Worm (Caenorhabditis elegans) whole organism, mixed stage, embryonic: ENCODE data around the gene T28A11.20.

Source experiments
- ces-1 ChIP-seq: fragments of 150-350 bp; optimal IDR thresholded peaks from 2 replicates; lab custom pipeline; 2014; ENCODE audit warnings: missing biosample characterization, missing genetic modification reagents, missing genetic modification characterization
- elt-1 ChIP-seq: sonication (generic microtip); optimal IDR thresholded peaks from 2 replicates; lab custom pipeline; 2017; ENCODE audit warnings: missing genetic modification characterization, mild to moderate bottlenecking, missing compliant biosample characterization, antibody characterized with exemption, moderate library complexity, borderline replicate concordance; ENCODE audit not compliant: insufficient read depth
- lin-13 ChIP-seq: fragments of 150-350 bp; optimal IDR thresholded peaks from 2 replicates; lab custom pipeline; 2014; ENCODE audit warnings: missing biosample characterization, missing genetic modification characterization
- mep-1 ChIP-seq: fragments of 150-350 bp; optimal IDR thresholded peaks from 2 replicates; lab custom pipeline; 2017; ENCODE audit warnings: missing biosample characterization, missing genetic modification reagents, missing genetic modification characterization, inconsistent platforms
- nhr-12 ChIP-seq: fragments of 150-350 bp; optimal IDR thresholded peaks from 2 replicates; lab custom pipeline; 2014; ENCODE audit warnings: missing biosample characterization, missing genetic modification characterization
- nhr-237 ChIP-seq: fragments of 150-350 bp; optimal IDR thresholded peaks from 2 replicates; lab custom pipeline; 2014; ENCODE audit warnings: missing biosample characterization, missing genetic modification characterization
- nhr-28 ChIP-seq: fragments of 150-350 bp; optimal IDR thresholded peaks from 2 replicates; lab custom pipeline; 2014; ENCODE audit warnings: missing biosample characterization, missing genetic modification characterization
- snpc-4 ChIP-seq: fragments of 150-350 bp; optimal IDR thresholded peaks from 2 replicates; lab custom pipeline; 2014; ENCODE audit warnings: missing biosample characterization, missing genetic modification characterization
- unc-62 ChIP-seq: fragments of 150-350 bp; optimal IDR thresholded peaks from 2 replicates; lab custom pipeline; 2014; ENCODE audit warnings: missing biosample characterization, missing genetic modification reagents, missing genetic modification characterization
- zip-8 ChIP-seq: fragments of 150-350 bp; optimal IDR thresholded peaks from 2 replicates; lab custom pipeline; 2014; ENCODE audit warnings: missing biosample characterization, missing genetic modification characterization
- ztf-11 ChIP-seq: fragments of 150-350 bp; optimal IDR thresholded peaks from 2 replicates; lab custom pipeline; 2014; ENCODE audit warnings: missing biosample characterization, missing genetic modification characterization

DNA sequence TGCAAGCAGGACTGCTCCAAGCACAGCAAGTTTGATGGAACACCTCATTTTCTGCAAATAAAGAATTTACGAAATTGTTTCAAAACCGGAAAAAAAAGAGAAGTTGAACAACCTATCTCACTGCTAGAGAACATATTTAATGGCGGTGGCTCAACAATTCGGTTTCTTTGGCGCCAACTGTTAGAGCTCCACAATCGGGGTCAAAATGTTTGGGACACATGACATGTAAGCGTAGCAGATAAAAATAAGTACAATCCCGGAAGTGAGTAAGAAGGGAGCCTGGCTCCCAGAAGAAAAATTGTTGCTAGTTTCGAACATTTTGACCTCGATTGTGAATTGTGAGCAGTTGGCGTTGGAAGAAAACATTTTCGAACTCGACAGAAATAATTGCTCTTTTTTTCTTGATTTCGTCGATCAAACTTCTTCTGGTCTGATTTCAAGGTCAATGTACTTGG is 13.9 kb downstream of the T28A11.20 start, which contains the start of gene T28A11.16:
- TF ChIP-seq snpc-4 (no peak), ces-1 (no peak), mep-1 (no peak), elt-1 (no peak), lin-13 (no peak), nhr-237 (no peak), unc-62 (GFP tag; lab: Kevin White, UChicago) (no peak), nhr-28 (tag; lab: Kevin White, UChicago) (no peak), nhr-12 (tag; lab: Kevin White, UChicago) (no peak), zip-8 (tag; lab: Kevin White, UChicago) (no peak), ztf-11 (tag; lab: Kevin White, UChicago) (no peak)
